Worm (Caenorhabditis elegans) whole organism, L2 larva: ENCODE data around the gene ZK177.11.

Source experiments
- F13H6.1 ChIP-seq: sonication (generic microtip); optimal IDR thresholded peaks from 2 replicates; lab custom pipeline; 2016; ENCODE audit warnings: missing genetic modification characterization, missing compliant biosample characterization
- Y55F3AM.14 ChIP-seq: fragments of 200-800 bp; sonication (Bioruptor generic); optimal IDR thresholded peaks from 2 replicates; lab custom pipeline; 2018; ENCODE audit warnings: mild to moderate bottlenecking, missing genetic modification characterization, missing compliant biosample characterization
- ZK546.5 ChIP-seq: sonication (generic microtip); optimal IDR thresholded peaks from 2 replicates; lab custom pipeline; 2017; ENCODE audit warnings: missing biosample characterization, missing genetic modification characterization
- aly-2 ChIP-seq: fragments of 150-350 bp; optimal IDR thresholded peaks from 2 replicates; lab custom pipeline; 2014; ENCODE audit warnings: missing biosample characterization, missing genetic modification characterization
- crh-2 ChIP-seq: sonication (generic microtip); optimal IDR thresholded peaks from 2 replicates; lab custom pipeline; 2017; ENCODE audit warnings: missing biosample characterization, missing genetic modification characterization
- dmd-4 ChIP-seq: sonication (generic microtip); optimal IDR thresholded peaks from 2 replicates; lab custom pipeline; 2017; ENCODE audit warnings: missing biosample characterization, missing genetic modification characterization
- elt-3 ChIP-seq: sonication (generic microtip); optimal IDR thresholded peaks from 2 replicates; lab custom pipeline; 2017; ENCODE audit warnings: missing biosample characterization, missing genetic modification characterization
- fos-1 ChIP-seq: fragments of 150-350 bp; optimal IDR thresholded peaks from 2 replicates; lab custom pipeline; 2014; ENCODE audit warnings: missing biosample characterization, missing genetic modification characterization
- gmeb-1 ChIP-seq: fragments of 150-350 bp; optimal IDR thresholded peaks from 2 replicates; lab custom pipeline; 2014; ENCODE audit warnings: missing biosample characterization, missing genetic modification characterization
- lsy-2 ChIP-seq, 2 experiments: fragments of 150-350 bp in 1 of 2; sonication (generic microtip) in 1 of 2; optimal IDR thresholded peaks; 2 replicates each; lab custom pipeline; 2014 to 2017; ENCODE audit warnings: missing biosample characterization in 2 of 2, missing genetic modification characterization in 2 of 2
- mbf-1 ChIP-seq: sonication (generic microtip); optimal IDR thresholded peaks from 2 replicates; lab custom pipeline; 2017; ENCODE audit warnings: missing biosample characterization, missing genetic modification characterization
- mdl-1 ChIP-seq, 2 experiments: fragments of 150-350 bp in 1 of 2; sonication (generic microtip) in 1 of 2; optimal IDR thresholded peaks; 2 replicates each; lab custom pipeline; 2017; ENCODE audit warnings: missing biosample characterization in 2 of 2, missing genetic modification characterization in 2 of 2
- nhr-10 ChIP-seq: sonication (generic microtip); optimal IDR thresholded peaks from 2 replicates; lab custom pipeline; 2017; ENCODE audit warnings: missing biosample characterization, missing genetic modification characterization
- nhr-12 ChIP-seq: fragments of 150-350 bp; optimal IDR thresholded peaks from 2 replicates; lab custom pipeline; 2014; ENCODE audit warnings: missing biosample characterization, missing genetic modification characterization
- nhr-129 ChIP-seq: fragments of 150-350 bp; optimal IDR thresholded peaks from 2 replicates; lab custom pipeline; 2014; ENCODE audit warnings: missing biosample characterization, missing genetic modification characterization
- nhr-21 ChIP-seq: fragments of 150-350 bp; optimal IDR thresholded peaks from 2 replicates; lab custom pipeline; 2014; ENCODE audit warnings: missing biosample characterization, missing genetic modification characterization
- nhr-23 ChIP-seq: fragments of 150-350 bp; optimal IDR thresholded peaks from 2 replicates; lab custom pipeline; 2014; ENCODE audit warnings: missing biosample characterization, missing genetic modification reagents, missing genetic modification characterization
- nhr-237 ChIP-seq: fragments of 150-350 bp; optimal IDR thresholded peaks from 2 replicates; lab custom pipeline; 2014; ENCODE audit warnings: missing biosample characterization, missing genetic modification characterization
- nhr-25 ChIP-seq: fragments of 150-350 bp; sonication (generic microtip); optimal IDR thresholded peaks from 3 replicates; lab custom pipeline; 2014; ENCODE audit warnings: missing biosample characterization, missing genetic modification characterization
- peb-1 ChIP-seq: fragments of 150-350 bp; optimal IDR thresholded peaks from 2 replicates; lab custom pipeline; 2014; ENCODE audit warnings: missing biosample characterization, missing genetic modification characterization
- sem-4 ChIP-seq: fragments of 150-350 bp; optimal IDR thresholded peaks from 2 replicates; lab custom pipeline; 2014; ENCODE audit warnings: missing biosample characterization, missing genetic modification reagents, missing genetic modification characterization
- skn-1 ChIP-seq: sonication (generic microtip); optimal IDR thresholded peaks from 2 replicates; lab custom pipeline; 2017; ENCODE audit warnings: missing biosample characterization, missing genetic modification characterization
- sma-9 ChIP-seq, 2 experiments: fragments of 150-350 bp in 1 of 2; sonication (generic microtip) in 1 of 2; optimal IDR thresholded peaks; 2 replicates each; lab custom pipeline; 2014 to 2016; ENCODE audit warnings: missing genetic modification characterization in 2 of 2, mild to moderate bottlenecking in 1 of 2, missing biosample characterization in 1 of 2, missing compliant biosample characterization in 1 of 2, missing genetic modification reagents in 1 of 2, moderate library complexity in 1 of 2
- snpc-4 ChIP-seq: fragments of 150-350 bp; optimal IDR thresholded peaks from 2 replicates; lab custom pipeline; 2014; ENCODE audit warnings: missing biosample characterization, missing genetic modification characterization
- unc-39 ChIP-seq: fragments of 150-350 bp; optimal IDR thresholded peaks from 2 replicates; lab custom pipeline; 2014; ENCODE audit warnings: missing biosample characterization, missing genetic modification characterization
- unc-55 ChIP-seq: fragments of 150-350 bp; sonication (generic microtip); optimal IDR thresholded peaks from 3 replicates; lab custom pipeline; 2014; ENCODE audit warnings: missing biosample characterization, missing genetic modification reagents, missing genetic modification characterization
- unc-62 ChIP-seq: fragments of 150-350 bp; optimal IDR thresholded peaks from 2 replicates; lab custom pipeline; 2014; ENCODE audit warnings: missing biosample characterization, missing genetic modification reagents, missing genetic modification characterization
- zag-1 ChIP-seq: fragments of 150-350 bp; optimal IDR thresholded peaks from 2 replicates; lab custom pipeline; 2014; ENCODE audit warnings: missing biosample characterization, missing genetic modification characterization
- ztf-4 ChIP-seq: fragments of 150-350 bp; optimal IDR thresholded peaks from 2 replicates; lab custom pipeline; 2014; ENCODE audit warnings: missing biosample characterization, missing genetic modification characterization

Gene ZK177.11

ce11 chrII:5554317-5554716 is 31.6 kb downstream of the ZK177.11 start, which contains the start of gene ins-12:
ins-12 (plus strand) TSS chrII:5554617.
- no peak for TF ChIP-seq nhr-237 (tag; lab: Kevin White, UChicago)
- no peak for TF ChIP-seq ztf-4 (tag; lab: Kevin White, UChicago)
- TF ChIP-seq nhr-12 = no peak
- no peak for TF ChIP-seq nhr-10 (tag; lab: Kevin White, UChicago)
- no peak for TF ChIP-seq crh-2 (tag; lab: Kevin White, UChicago)
- no peak for TF ChIP-seq unc-39 (tag; lab: Kevin White, UChicago)
- TF ChIP-seq nhr-25 (tag; lab: Kevin White, UChicago) = no peak
- no peak for TF ChIP-seq nhr-21 (tag; lab: Kevin White, UChicago)
- no peak for TF ChIP-seq F13H6.1
- TF ChIP-seq nhr-23 (tag; lab: Kevin White, UChicago) = no peak
- TF ChIP-seq mbf-1 (tag; lab: Kevin White, UChicago) = no peak
- no peak for TF ChIP-seq sem-4 (tag; lab: Kevin White, UChicago)

ce11 chrII:5554788-5555187 is 32.1 kb downstream of the ZK177.11 start:
- no peak for TF ChIP-seq ZK546.5 (tag; lab: Kevin White, UChicago)
- TF ChIP-seq unc-55 (GFP tag; lab: Kevin White, UChicago) = no peak
- no peak for TF ChIP-seq nhr-25 (tag; lab: Kevin White, UChicago)

- TF ChIP-seq snpc-4 (tag; lab: Kevin White, UChicago) = no peak
- no peak for TF ChIP-seq peb-1
- no peak for TF ChIP-seq elt-3 (tag; lab: Kevin White, UChicago)
- no peak for TF ChIP-seq unc-62 (GFP tag; lab: Kevin White, UChicago)
- no peak for TF ChIP-seq sma-9 (GFP tag; optimal IDR thresholded peaks at IDR 0.05; lab: Kevin White, UChicago)
- no peak for TF ChIP-seq sma-9 (tag; optimal IDR thresholded peaks at IDR 0.05; lab: Kevin White, UChicago)
- TF ChIP-seq nhr-25 (tag; lab: Kevin White, UChicago) = no peak
- TF ChIP-seq mbf-1 (tag; lab: Kevin White, UChicago) = no peak
- no peak for TF ChIP-seq nhr-129 (tag; lab: Kevin White, UChicago)
- no peak for TF ChIP-seq lsy-2 (tag; optimal IDR thresholded peaks at IDR 0.05; lab: Kevin White, UChicago)
- TF ChIP-seq ZK546.5 (tag; lab: Kevin White, UChicago) = no peak
- TF ChIP-seq F13H6.1 = no peak
- no peak for TF ChIP-seq skn-1 (tag; lab: Kevin White, UChicago)
- TF ChIP-seq zag-1 (tag; lab: Kevin White, UChicago) = no peak
These were observed 32.8 kb downstream of the ZK177.11 start for ce11 chrII:5555522-5555921.

- TF ChIP-seq Y55F3AM.14 (GFP tag; lab: Kevin White, UChicago) (no peak), snpc-4 (tag; lab: Kevin White, UChicago) (no peak), mdl-1 (tag; optimal IDR thresholded peaks at IDR 0.05; lab: Kevin White, UChicago) (no peak), dmd-4 (tag; lab: Kevin White, UChicago) (no peak)
These were observed 33.7 kb downstream of the ZK177.11 start, which contains the start of gene ins-11 for ce11 chrII:5556431-5556830. ins-11 (plus strand) TSS chrII:5556731.

ce11 chrII:5557134-5557533 is 34.4 kb downstream of the ZK177.11 start:
- TF ChIP-seq crh-2 (tag; lab: Kevin White, UChicago) (peak; percentile 14), gmeb-1 (tag; lab: Kevin White, UChicago) (peak; percentile 38), sma-9 (GFP tag; optimal IDR thresholded peaks at IDR 0.05; lab: Kevin White, UChicago) (peak; percentile 60), sma-9 (tag; optimal IDR thresholded peaks at IDR 0.05; lab: Kevin White, UChicago) (no peak), nhr-25 (tag; lab: Kevin White, UChicago) (no peak)

- peak; percentile 19 for TF ChIP-seq fos-1 (tag; lab: Kevin White, UChicago)
- no peak for TF ChIP-seq aly-2 (tag; lab: Kevin White, UChicago)
- no peak for TF ChIP-seq mdl-1 (tag; optimal IDR thresholded peaks at IDR 0.05; lab: Kevin White, UChicago)
- peak; percentile 17 for TF ChIP-seq sma-9 (GFP tag; optimal IDR thresholded peaks at IDR 0.05; lab: Kevin White, UChicago)
- TF ChIP-seq sma-9 (tag; optimal IDR thresholded peaks at IDR 0.05; lab: Kevin White, UChicago) = no peak
- TF ChIP-seq snpc-4 (tag; lab: Kevin White, UChicago) = no peak
- TF ChIP-seq skn-1 (tag; lab: Kevin White, UChicago) = peak; percentile 6
These were observed 38.7 kb downstream of the ZK177.11 start, which contains the start of gene C17C3.3 for ce11 chrII:5561392-5561791. C17C3.3 (plus strand) TSS chrII:5561737.
